Worm (Caenorhabditis elegans): ENCODE data around the gene nlp-70.

The nlp-70 gene

DNA sequence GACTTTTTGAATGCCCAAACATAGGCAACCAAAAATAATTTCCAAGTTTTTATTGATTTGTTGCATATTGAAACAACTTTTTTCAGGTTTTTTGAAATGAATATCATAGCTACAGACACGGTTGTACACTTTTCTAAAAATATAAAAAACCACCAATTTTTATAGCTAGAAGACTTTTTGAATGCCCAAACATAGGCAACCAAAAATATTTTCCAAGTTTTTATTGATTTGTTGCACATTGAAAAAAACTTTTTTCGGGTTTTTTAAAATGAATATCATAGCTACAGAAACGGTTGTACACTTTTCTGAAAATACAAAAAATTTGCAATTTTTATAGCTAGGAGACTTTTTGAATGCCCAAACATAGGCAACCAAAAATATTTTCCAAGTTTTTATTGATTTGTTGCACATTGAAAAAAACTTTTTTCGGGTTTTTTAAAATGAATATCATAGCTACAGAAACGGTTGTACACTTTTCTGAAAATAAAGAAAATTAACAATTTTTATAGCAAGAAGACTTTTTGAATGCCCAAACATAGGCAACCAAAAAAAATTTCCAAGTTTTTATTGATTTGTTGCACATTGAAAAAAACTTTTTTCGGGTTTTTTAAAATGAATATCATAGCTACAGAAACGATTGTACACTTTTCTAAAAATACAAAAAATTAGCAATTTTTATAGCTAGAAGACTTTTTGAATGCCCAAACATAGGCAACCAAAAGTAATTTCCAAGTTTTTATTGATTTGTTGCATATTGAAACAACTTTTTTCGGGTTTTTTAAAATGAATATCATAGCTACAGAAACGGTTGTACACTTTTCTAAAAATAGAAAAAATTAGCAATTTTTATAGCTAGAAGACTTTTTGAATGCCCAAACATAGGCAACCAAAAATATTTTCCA lies 7.4 kb downstream of the nlp-70 start:
- TF ChIP-seq tra-4 (tag; optimal IDR thresholded peaks at IDR 0.05) (peak; percentile 28), hnd-1 (tag; optimal IDR thresholded peaks at IDR 0.05) (peak; percentile 24)

DNA sequence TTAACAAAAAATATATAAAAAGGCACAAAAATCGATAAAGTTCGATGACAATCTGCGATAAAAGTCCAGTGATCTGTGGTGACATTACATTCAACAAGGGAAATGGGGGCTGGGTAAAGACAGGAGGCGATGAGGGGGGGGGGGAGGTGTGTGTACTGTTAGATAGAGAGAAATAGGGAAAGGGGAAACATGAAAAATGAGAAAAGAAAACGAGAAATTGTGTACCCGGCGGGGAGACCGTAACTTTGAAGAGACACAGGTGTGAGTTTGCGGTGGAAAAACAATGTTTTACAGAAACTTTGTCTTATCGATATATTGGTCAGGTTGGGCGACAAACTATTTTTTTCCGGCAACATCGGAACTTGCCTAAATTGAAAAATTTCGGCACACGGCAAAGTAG lies 12.4 kb downstream of the nlp-70 start:
- TF ChIP-seq tbx-11 (GFP tag; IDR thresholded peaks at IDR 0.05) (0 out of 2 replicates have a peak, but pooled peaks have one; percentile 28), scrt-1 (GFP tag; IDR thresholded peaks at IDR 0.05) (no peak), sea-1 (GFP tag; conservative IDR thresholded peaks at IDR 0.05) (no peak), tbx-37 (GFP tag; conservative IDR thresholded peaks at IDR 0.05) (no peak)

- no peak for TF ChIP-seq ceh-13 (GFP tag; optimal IDR thresholded peaks at IDR 0.05)
- no peak for TF ChIP-seq hmg-4 (GFP tag; optimal IDR thresholded peaks at IDR 0.05)
- TF ChIP-seq F13C5.2 (tag; optimal IDR thresholded peaks at IDR 0.05), result no peak
- no peak for TF ChIP-seq ama-1 (optimal IDR thresholded peaks at IDR 0.05)
- no peak for TF ChIP-seq tra-4 (tag; optimal IDR thresholded peaks at IDR 0.05)
- no peak for TF ChIP-seq hmbx-1 (tag; optimal IDR thresholded peaks at IDR 0.05)
- no peak for TF ChIP-seq tbx-11 (GFP tag; IDR thresholded peaks at IDR 0.05)
- TF ChIP-seq hnd-1 (tag; optimal IDR thresholded peaks at IDR 0.05), result no peak
- no peak for TF ChIP-seq sea-1 (GFP tag; conservative IDR thresholded peaks at IDR 0.05)
- no peak for TF ChIP-seq ets-7 (tag; optimal IDR thresholded peaks at IDR 0.05)
- no peak for TF ChIP-seq pes-1 (GFP tag; IDR thresholded peaks at IDR 0.05)
- no peak for TF ChIP-seq aly-1 (tag; optimal IDR thresholded peaks at IDR 0.05)
- TF ChIP-seq tbx-37 (GFP tag; conservative IDR thresholded peaks at IDR 0.05), result no peak
- TF ChIP-seq scrt-1 (GFP tag; IDR thresholded peaks at IDR 0.05), result no peak
Measured at ce11 chrV:258730-259129, 14.0 kb downstream of the nlp-70 start, which contains the start of gene nhr-204. TSS of gene nhr-204 (minus strand) at chrV:258830.

- TF ChIP-seq flt-1 (GFP tag; IDR thresholded peaks at IDR 0.05) (no peak), scrt-1 (GFP tag; IDR thresholded peaks at IDR 0.05) (no peak)
Measured at ce11 chrV:254591-254990, 18.1 kb downstream of the nlp-70 start, which contains the start of gene str-121. TSS of gene str-121 (minus strand) at chrV:254691.

- no peak for TF ChIP-seq ets-7 (tag; optimal IDR thresholded peaks at IDR 0.05)
- no peak for TF ChIP-seq ceh-36 (tag; optimal IDR thresholded peaks at IDR 0.05)
- TF ChIP-seq sea-1 (GFP tag; conservative IDR thresholded peaks at IDR 0.05), result no peak
- TF ChIP-seq ama-1 (optimal IDR thresholded peaks at IDR 0.05), result no peak
Measured at ce11 chrV:251652-252051, 21.1 kb downstream of the nlp-70 start, which contains the start of gene oac-39. TSS of gene oac-39 (minus strand) at chrV:251752.

- no peak for TF ChIP-seq ceh-13 (GFP tag; optimal IDR thresholded peaks at IDR 0.05)
- TF ChIP-seq tra-4 (tag; optimal IDR thresholded peaks at IDR 0.05), result no peak
- no peak for TF ChIP-seq flt-1 (GFP tag; IDR thresholded peaks at IDR 0.05)
- peak; percentile 55 for TF ChIP-seq ceh-36 (tag; optimal IDR thresholded peaks at IDR 0.05)
Measured at ce11 chrV:248636-249035, 24.1 kb downstream of the nlp-70 start.

- no peak for TF ChIP-seq pes-1 (GFP tag; IDR thresholded peaks at IDR 0.05)
Measured at ce11 chrV:247576-247975, 25.2 kb downstream of the nlp-70 start.

DNA sequence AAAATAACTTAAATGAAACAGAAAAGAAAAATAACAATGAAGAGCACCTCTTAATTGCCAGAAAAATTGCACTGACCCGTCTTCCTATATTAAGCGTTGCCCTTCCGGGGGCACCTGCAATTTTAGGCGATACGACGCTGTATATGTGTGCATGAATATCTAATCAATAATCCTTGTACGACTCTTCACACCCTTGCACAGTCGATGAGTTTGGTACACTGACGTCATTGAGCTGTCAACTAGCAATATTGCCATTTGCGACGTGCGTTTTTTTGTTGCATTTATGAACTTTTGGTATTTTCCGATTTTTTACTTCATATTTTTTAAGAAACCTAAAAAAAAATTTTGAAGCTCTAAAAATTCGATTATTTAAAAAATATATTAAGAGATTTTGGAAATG lies 26.6 kb downstream of the nlp-70 start, which contains the start of gene kin-34:
Gene kin-34 (minus strand): TSS at position 101 of the 400 bp plus-strand sequence.
- TF ChIP-seq sea-1 (GFP tag; conservative IDR thresholded peaks at IDR 0.05), result no peak
- TF ChIP-seq hmbx-1 (tag; optimal IDR thresholded peaks at IDR 0.05), result no peak
- TF ChIP-seq hmg-4 (GFP tag; optimal IDR thresholded peaks at IDR 0.05), result no peak
- TF ChIP-seq pes-1 (GFP tag; IDR thresholded peaks at IDR 0.05), result no peak
- no peak for TF ChIP-seq ceh-13 (GFP tag; optimal IDR thresholded peaks at IDR 0.05)
- TF ChIP-seq scrt-1 (GFP tag; IDR thresholded peaks at IDR 0.05), result no peak
- TF ChIP-seq tbx-11 (GFP tag; IDR thresholded peaks at IDR 0.05), result no peak
- no peak for TF ChIP-seq hnd-1 (tag; optimal IDR thresholded peaks at IDR 0.05)
- no peak for TF ChIP-seq tra-4 (tag; optimal IDR thresholded peaks at IDR 0.05)
- no peak for TF ChIP-seq tbx-37 (GFP tag; conservative IDR thresholded peaks at IDR 0.05)
- no peak for TF ChIP-seq ets-7 (tag; optimal IDR thresholded peaks at IDR 0.05)
- no peak for TF ChIP-seq F13C5.2 (tag; optimal IDR thresholded peaks at IDR 0.05)
- no peak for TF ChIP-seq ceh-36 (tag; optimal IDR thresholded peaks at IDR 0.05)

DNA sequence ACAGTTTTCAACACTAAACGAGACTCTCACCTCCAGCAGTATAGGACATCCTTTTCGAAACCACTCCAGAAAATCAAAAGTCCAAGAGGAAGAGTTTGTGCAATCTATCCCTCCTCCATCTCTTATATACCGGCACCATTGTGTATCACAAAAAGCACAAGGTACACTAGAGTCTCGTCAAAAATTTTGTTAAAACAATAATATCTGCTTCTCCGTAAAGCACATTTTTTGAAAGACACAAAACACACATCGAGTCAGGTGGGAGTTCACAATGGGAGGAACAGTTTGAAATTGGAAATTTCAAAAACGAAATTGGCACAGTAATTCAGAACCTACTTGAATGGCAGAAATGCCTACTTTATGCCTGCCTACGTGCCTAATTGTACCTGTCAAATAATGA lies 30.2 kb downstream of the nlp-70 start, which contains the start of gene R02C2.7:
Gene R02C2.7 (minus strand): TSS at position 101 of the 400 bp plus-strand sequence.
- TF ChIP-seq B0310.2 (tag; optimal IDR thresholded peaks at IDR 0.05) (no peak), flt-1 (GFP tag; IDR thresholded peaks at IDR 0.05) (no peak), aly-1 (tag; optimal IDR thresholded peaks at IDR 0.05) (no peak)
